Fruit fly (Drosophila melanogaster) whole organism, embryonic: ENCODE data around the gene Rh2.

ENCODE experiments used
- Antp ChIP-seq: fragments of 200-800 bp; sonication (Bioruptor generic); optimal IDR thresholded peaks from 3 replicates; lab custom pipeline; 2016; ENCODE audit warnings: missing biosample characterization, missing genetic modification characterization
- Asciz ChIP-seq: fragments of 200-800 bp; sonication (Bioruptor generic); optimal IDR thresholded peaks from 2 replicates; lab custom pipeline; 2017; ENCODE audit warnings: missing biosample characterization, mild to moderate bottlenecking, missing genetic modification characterization, missing genetic modification reagents
- B-H2 ChIP-seq: fragments of 200-800 bp; sonication (Bioruptor generic); optimal IDR thresholded peaks from 2 replicates; lab custom pipeline; 2018; ENCODE audit warnings: missing biosample characterization, mild to moderate bottlenecking, missing genetic modification characterization
- CG10209 ChIP-seq: fragments of 200-800 bp; sonication (Bioruptor generic); optimal IDR thresholded peaks from 3 replicates; lab custom pipeline; 2017; ENCODE audit warnings: missing biosample characterization, mild to moderate bottlenecking, missing genetic modification characterization, missing genetic modification reagents
- CG10543 ChIP-seq: fragments of 200-800 bp; sonication (Bioruptor generic); optimal IDR thresholded peaks from 3 replicates; lab custom pipeline; 2017; ENCODE audit warnings: missing biosample characterization, mild to moderate bottlenecking, missing genetic modification characterization, moderate library complexity
- CG11504 ChIP-seq: fragments of 200-800 bp; sonication (Bioruptor generic); optimal IDR thresholded peaks from 3 replicates; lab custom pipeline; 2019; ENCODE audit warnings: missing biosample characterization, mild to moderate bottlenecking, missing genetic modification characterization, moderate library complexity
- CG14441 ChIP-seq: fragments of 200-800 bp; sonication (Bioruptor generic); IDR thresholded peaks from 2 replicates; pipeline ENCODE4 v1.3.6; 2022; ENCODE audit warnings: missing biosample characterization, missing genetic modification characterization
- CG14667 ChIP-seq: fragments of 200-800 bp; sonication (Bioruptor generic); IDR thresholded peaks from 2 replicates; pipeline ENCODE4 v1.3.6; 2022; ENCODE audit warnings: missing biosample characterization, missing genetic modification characterization
- CG18599 ChIP-seq: fragments of 200-800 bp; sonication (Bioruptor generic); optimal IDR thresholded peaks from 3 replicates; lab custom pipeline; 2017; ENCODE audit warnings: missing biosample characterization, missing genetic modification characterization, mild to moderate bottlenecking, moderate library complexity, missing genetic modification reagents
- CG18619 ChIP-seq: fragments of 200-800 bp; sonication (Bioruptor generic); optimal IDR thresholded peaks from 3 replicates; lab custom pipeline; 2017; ENCODE audit warnings: missing biosample characterization, mild to moderate bottlenecking, missing genetic modification characterization
- CG31224 ChIP-seq: fragments of 200-800 bp; sonication (Bioruptor generic); IDR thresholded peaks from 2 replicates; pipeline ENCODE4 v1.3.6; 2022; ENCODE audit warnings: missing biosample characterization, missing genetic modification characterization
- CG31388 ChIP-seq: fragments of 200-800 bp; sonication (Bioruptor generic); optimal IDR thresholded peaks from 2 replicates; lab custom pipeline; 2016; ENCODE audit warnings: missing biosample characterization, missing genetic modification characterization
- CG3407 ChIP-seq: fragments of 200-800 bp; sonication (Bioruptor generic); optimal IDR thresholded peaks from 2 replicates; lab custom pipeline; 2018; ENCODE audit warnings: missing biosample characterization, mild to moderate bottlenecking, missing genetic modification characterization
- CG34376 ChIP-seq: fragments of 200-800 bp; sonication (Bioruptor generic); optimal IDR thresholded peaks from 2 replicates; lab custom pipeline; 2018; ENCODE audit warnings: missing biosample characterization, mild to moderate bottlenecking, missing genetic modification characterization
- CG34422 ChIP-seq: fragments of 200-800 bp; sonication (Bioruptor generic); IDR thresholded peaks from 3 replicates; pipeline ENCODE4 v1.3.6; 2022; ENCODE audit warnings: missing biosample characterization, missing genetic modification characterization
- CG6689 ChIP-seq: fragments of 200-800 bp; sonication (Bioruptor generic); IDR thresholded peaks from 2 replicates; pipeline ENCODE4 v1.3.6; 2022; ENCODE audit warnings: missing biosample characterization, missing genetic modification characterization
- CG7357 ChIP-seq: fragments of 200-800 bp; sonication (Bioruptor generic); IDR thresholded peaks from 3 replicates; pipeline ENCODE4 v1.3.6; 2022; ENCODE audit warnings: missing biosample characterization, missing genetic modification characterization
- CG8290 ChIP-seq, 3 experiments: fragments of 200-800 bp; sonication (Bioruptor generic); optimal IDR thresholded peaks; 2 replicates each; lab custom pipeline; 2016 to 2019; ENCODE audit warnings: missing biosample characterization in 3 of 3, missing genetic modification characterization in 3 of 3, mild to moderate bottlenecking in 2 of 3, moderate library complexity in 1 of 3
- CG8765 ChIP-seq: fragments of 200-800 bp; sonication (Bioruptor generic); IDR thresholded peaks from 2 replicates; pipeline ENCODE4 v1.3.6; 2022; ENCODE audit warnings: missing biosample characterization, missing genetic modification characterization
- CG9817 ChIP-seq: fragments of 200-800 bp; sonication (Bioruptor generic); optimal IDR thresholded peaks from 2 replicates; lab custom pipeline; 2018; ENCODE audit warnings: missing biosample characterization, mild to moderate bottlenecking, missing genetic modification characterization, moderate library complexity
- D19A ChIP-seq: fragments of 200-800 bp; optimal IDR thresholded peaks from 3 replicates; lab custom pipeline; 2019; ENCODE audit warnings: missing biosample characterization, mild to moderate bottlenecking, missing genetic modification characterization, moderate library complexity
- Dbx ChIP-seq: fragments of 200-800 bp; sonication (Bioruptor generic); IDR thresholded peaks from 3 replicates; pipeline ENCODE4 v1.3.6; 2022; ENCODE audit warnings: missing biosample characterization, missing genetic modification characterization
- Drgx ChIP-seq: fragments of 200-800 bp; sonication (Bioruptor generic); IDR thresholded peaks from 2 replicates; pipeline ENCODE4 v1.3.6; 2022; ENCODE audit warnings: missing biosample characterization, missing genetic modification characterization
- Ets65A ChIP-seq: fragments of 200-800 bp; sonication (Bioruptor generic); peaks from one replicate; lab custom pipeline; 2016; ENCODE audit warnings: missing biosample characterization, missing genetic modification characterization
- Gug ChIP-seq: fragments of 200-800 bp; sonication (Bioruptor generic); IDR thresholded peaks from 4 replicates; pipeline ENCODE4 v1.3.6; 2022; ENCODE audit warnings: missing biosample characterization, missing genetic modification characterization
- Pdp1 ChIP-seq, 2 experiments: fragments of 200-800 bp; sonication (Bioruptor generic); optimal IDR thresholded peaks; 3 replicates each; lab custom pipeline; 2016; ENCODE audit warnings: missing biosample characterization in 2 of 2, missing genetic modification characterization in 2 of 2, mild to moderate bottlenecking in 1 of 2, moderate library complexity in 1 of 2
- Ptx1 ChIP-seq: fragments of 200-800 bp; sonication (Bioruptor generic); IDR thresholded peaks from 2 replicates; pipeline ENCODE4 v1.3.6; 2022; ENCODE audit warnings: missing biosample characterization, missing genetic modification characterization
- Trl ChIP-seq, 3 experiments: fragments of >200 bp in 2 of 3; fragments of 200-800 bp in 1 of 3; sonication (Bioruptor generic) in 1 of 3; optimal IDR thresholded peaks; 2 replicates in 1 of 3; 3 replicates in 2 of 3; lab custom pipeline; 2016 to 2017; ENCODE audit warnings: missing biosample characterization in 1 of 3, missing genetic modification characterization in 1 of 3
- Xrp1 ChIP-seq: fragments of 200-800 bp; sonication (Bioruptor generic); IDR thresholded peaks from 2 replicates; pipeline ENCODE4 v1.3.6; 2022; ENCODE audit warnings: missing biosample characterization, missing genetic modification characterization
- cg ChIP-seq: fragments of 200-800 bp; sonication (Bioruptor generic); optimal IDR thresholded peaks from 3 replicates; lab custom pipeline; 2019; ENCODE audit warnings: missing biosample characterization, mild to moderate bottlenecking, missing genetic modification characterization, moderate library complexity
- chinmo ChIP-seq: fragments of 200-800 bp; sonication (Bioruptor generic); IDR thresholded peaks from 4 replicates; pipeline ENCODE4 v1.3.6; 2022; ENCODE audit warnings: missing biosample characterization, missing genetic modification characterization; ENCODE audit not compliant: partially characterized antibody
- ci ChIP-seq: fragments of 200-800 bp; sonication (Bioruptor generic); IDR thresholded peaks from 3 replicates; pipeline ENCODE4 v1.3.6; 2022; ENCODE audit warnings: missing biosample characterization, missing genetic modification characterization
- crol ChIP-seq: fragments of 200-800 bp; sonication (Bioruptor generic); IDR thresholded peaks from 2 replicates; pipeline ENCODE4 v1.3.6; 2022; ENCODE audit warnings: missing biosample characterization, missing genetic modification characterization
- cwo ChIP-seq: fragments of 200-800 bp; sonication (Bioruptor generic); optimal IDR thresholded peaks from 3 replicates; lab custom pipeline; 2017; ENCODE audit warnings: missing biosample characterization, missing genetic modification characterization, mild to moderate bottlenecking, moderate library complexity, missing genetic modification reagents
- dpn ChIP-seq, 2 experiments: fragments of 200-800 bp; sonication (Bioruptor generic); optimal IDR thresholded peaks; 3 replicates each; lab custom pipeline; 2016; ENCODE audit warnings: missing biosample characterization in 2 of 2, missing genetic modification characterization in 2 of 2
- dysf ChIP-seq: fragments of 200-800 bp; sonication (Bioruptor generic); IDR thresholded peaks from 3 replicates; pipeline ENCODE4 v1.3.6; 2022; ENCODE audit warnings: missing biosample characterization, missing genetic modification characterization
- ewg ChIP-seq: fragments of 200-800 bp; sonication (Bioruptor generic); optimal IDR thresholded peaks from 3 replicates; lab custom pipeline; 2017; ENCODE audit warnings: mild to moderate bottlenecking, missing biosample characterization, missing genetic modification reagents, missing genetic modification characterization
- exex ChIP-seq: fragments of 200-800 bp; sonication (Bioruptor generic); optimal IDR thresholded peaks from 4 replicates; lab custom pipeline; 2018; ENCODE audit warnings: missing biosample characterization, mild to moderate bottlenecking, missing genetic modification characterization, moderate library complexity
- gem ChIP-seq: fragments of 200-800 bp; sonication (Bioruptor generic); optimal IDR thresholded peaks from 2 replicates; lab custom pipeline; 2019; ENCODE audit warnings: missing biosample characterization, mild to moderate bottlenecking, missing genetic modification characterization, moderate library complexity
- lab ChIP-seq: fragments of 200-800 bp; sonication (Bioruptor generic); optimal IDR thresholded peaks from 3 replicates; lab custom pipeline; 2017; ENCODE audit warnings: missing biosample characterization, missing genetic modification characterization, mild to moderate bottlenecking, moderate library complexity, missing genetic modification reagents
- pros ChIP-seq: fragments of 200-800 bp; sonication (Bioruptor generic); optimal IDR thresholded peaks from 3 replicates; lab custom pipeline; 2019; ENCODE audit warnings: missing biosample characterization, mild to moderate bottlenecking, missing genetic modification characterization, moderate library complexity
- ranshi ChIP-seq: fragments of 200-800 bp; sonication (Bioruptor generic); IDR thresholded peaks from 2 replicates; pipeline ENCODE4 v1.3.6; 2022; ENCODE audit warnings: missing biosample characterization, missing genetic modification characterization
- row ChIP-seq: fragments of 200-800 bp; sonication (Bioruptor generic); IDR thresholded peaks from 3 replicates; pipeline ENCODE4 v1.3.6; 2022; ENCODE audit warnings: missing biosample characterization, missing genetic modification characterization
- sens ChIP-seq: fragments of 200-800 bp; sonication (Bioruptor generic); peaks from one replicate; lab custom pipeline; 2016; ENCODE audit warnings: missing biosample characterization, missing genetic modification characterization
- sisA ChIP-seq: fragments of 200-800 bp; sonication (Bioruptor generic); IDR thresholded peaks from 2 replicates; pipeline ENCODE4 v1.3.6; 2022; ENCODE audit warnings: missing biosample characterization, missing genetic modification characterization
- ttk ChIP-seq: fragments of 200-800 bp; sonication (Bioruptor generic); IDR thresholded peaks from 2 replicates; pipeline ENCODE4 v2.1.2; 2022; ENCODE audit warnings: missing biosample characterization, missing genetic modification characterization
- zfh1 ChIP-seq: fragments of 200-800 bp; sonication (Bioruptor generic); IDR thresholded peaks from 3 replicates; pipeline ENCODE4 v1.3.6; 2022; ENCODE audit warnings: missing biosample characterization, missing genetic modification characterization

Gene Rh2

dm6 chr3R:18914594-18915275, 15.5 kb downstream of the Rh2 start, which contains the start of gene Xrp1:
Xrp1 (plus strand) TSS chr3R:18914968.
- peak; percentile 25 for TF ChIP-seq pros (GFP tag; lab: Kevin White, UChicago)
- peak; percentile 13 for TF ChIP-seq CG18599
- TF ChIP-seq Dbx (GFP tag; lab: Robert Waterston, UW), result peak; percentile 44; the same call in 1 of the 3 replicates
- peak; percentile 10 for TF ChIP-seq gem (tag; lab: Kevin White, UChicago)
- peak; percentile 47; the same call in 1 of the 2 replicates for TF ChIP-seq ranshi
- 0 out of 3 replicates have a peak, but pooled peaks have one; percentile 38 for TF ChIP-seq ci (GFP tag; lab: Robert Waterston, UW)
- peak; percentile 41 for TF ChIP-seq cwo (GFP tag; lab: Kevin White, UChicago)
- peak; percentile 40; the same call in 1 of the 2 replicates for TF ChIP-seq CG6689 (GFP tag; lab: Robert Waterston, UW)
- TF ChIP-seq CG7357 (GFP tag; lab: Robert Waterston, UW), result peak; percentile 51; the same call in 2 of the 3 replicates
- TF ChIP-seq Xrp1 (GFP tag; lab: Robert Waterston, UW), result peak; percentile 40; the same call in 1 of the 2 replicates
- TF ChIP-seq chinmo (GFP tag; lab: Robert Waterston, UW), result peak; percentile 64; the same call in 1 of the 4 replicates
- 0 out of 3 replicates have a peak, but pooled peaks have one; percentile 11 for TF ChIP-seq zfh1 (GFP tag; lab: Robert Waterston, UW)
- TF ChIP-seq CG9817 (tag; lab: Kevin White, UChicago), result peak; percentile 8
- peak; percentile 28 for TF ChIP-seq sens (GFP tag; lab: Kevin White, UChicago)
- TF ChIP-seq dysf (GFP tag; lab: Robert Waterston, UW), result peak; percentile 54; the same call in 2 of the 3 replicates
- TF ChIP-seq Trl (optimal IDR thresholded peaks at IDR 0.05; lab: Kevin White, UChicago), result peak in 1 of 2 experiments; percentile 20
- TF ChIP-seq Trl (GFP tag; optimal IDR thresholded peaks at IDR 0.05; lab: Kevin White, UChicago), result no peak
- peak; percentile 41 for TF ChIP-seq row (GFP tag; lab: Robert Waterston, UW)
- peak; percentile 57; the same call in 1 of the 3 replicates for TF ChIP-seq CG34422 (GFP tag; lab: Robert Waterston, UW)
- TF ChIP-seq Ets65A (GFP tag; lab: Kevin White, UChicago), result peak; percentile 60
- no peak for TF ChIP-seq CG10209
- TF ChIP-seq CG18619 (GFP tag; lab: Kevin White, UChicago), result peak; percentile 14
- TF ChIP-seq exex (tag; lab: Kevin White, UChicago), result peak; percentile 2
- TF ChIP-seq CG11504 (tag; lab: Kevin White, UChicago), result peak; percentile 93
- TF ChIP-seq CG31388 (GFP tag; lab: Kevin White, UChicago), result no peak
- TF ChIP-seq ttk (GFP tag; lab: Robert Waterston, UW), result 0 out of 2 replicates have a peak, but pooled peaks have one; percentile 10
- no peak for TF ChIP-seq Asciz (GFP tag; lab: Kevin White, UChicago)
- TF ChIP-seq cg (GFP tag; lab: Kevin White, UChicago), result peak; percentile 52
- peak; percentile 22; the same call in 1 of the 2 replicates for TF ChIP-seq CG14441 (GFP tag; lab: Robert Waterston, UW)
- TF ChIP-seq CG14667 (GFP tag; lab: Robert Waterston, UW), result no peak
- TF ChIP-seq B-H2, result peak; percentile 10
- no peak for TF ChIP-seq Ptx1 (GFP tag; lab: Robert Waterston, UW)
- TF ChIP-seq CG34376 (GFP tag; lab: Kevin White, UChicago), result peak; percentile 14
- peak; percentile 42; the same call in 1 of the 2 replicates for TF ChIP-seq crol (GFP tag; lab: Robert Waterston, UW)
- TF ChIP-seq D19A (tag; lab: Kevin White, UChicago), result peak; percentile 81
- TF ChIP-seq sisA, result peak; percentile 28; the same call in 1 of the 2 replicates
- TF ChIP-seq CG8765 (GFP tag; lab: Robert Waterston, UW), result no peak
- peak in 1 of 2 experiments; percentile 23 for TF ChIP-seq dpn (GFP tag; optimal IDR thresholded peaks at IDR 0.05; lab: Kevin White, UChicago)
- 0 out of 2 replicates have a peak, but pooled peaks have one; percentile 10 for TF ChIP-seq CG31224 (GFP tag; lab: Robert Waterston, UW)
- TF ChIP-seq CG8290 (GFP tag; optimal IDR thresholded peaks at IDR 0.05; lab: Kevin White, UChicago), result no peak
- TF ChIP-seq CG8290 (tag; optimal IDR thresholded peaks at IDR 0.05; lab: Kevin White, UChicago), result peak in 1 of 2 experiments; percentile 48
- TF ChIP-seq Drgx, result peak; percentile 58; the same call in 1 of the 2 replicates
- TF ChIP-seq Antp, result peak; percentile 8
- peak; percentile 43 for TF ChIP-seq lab (GFP tag; lab: Kevin White, UChicago)
- TF ChIP-seq CG10543 (GFP tag; lab: Kevin White, UChicago), result peak; percentile 32
- TF ChIP-seq CG3407 (GFP tag; lab: Kevin White, UChicago), result no peak
- TF ChIP-seq Pdp1 (GFP tag; optimal IDR thresholded peaks at IDR 0.05; lab: Kevin White, UChicago), result peak in 1 of 2 experiments; percentile 33
- TF ChIP-seq Gug, result peak; percentile 11; the same call in 1 of the 4 replicates
- no peak for TF ChIP-seq ewg
